Worm (Caenorhabditis elegans): Measurements from ENCODE around the gene F49H12.7.
"Not testable (repeated sequence)": the region's sequence is repeated elsewhere in the genome, so short reads cannot be mapped to it uniquely, and the experiment has no call there.

Gene F49H12.7

ce11 chrX:2058498-2059349, 6.1 kb upstream of the F49H12.7 start:
- TF ChIP-seq F44E2.7 (GFP tag; IDR thresholded peaks at IDR 0.05) (peak; percentile 42; the same call in 1 of the 2 replicates), egl-43 (GFP tag; IDR thresholded peaks at IDR 0.05) (peak; percentile 54; the same call in 1 of the 2 replicates), lim-7 (GFP tag; IDR thresholded peaks at IDR 0.05) (peak; percentile 65; the same call in 1 of the 2 replicates), tra-1 (GFP tag; IDR thresholded peaks at IDR 0.05) (0 out of 2 replicates have a peak, but pooled peaks have one; percentile 11), Y48G9A.11 (GFP tag; IDR thresholded peaks at IDR 0.05) (0 out of 2 replicates have a peak, but pooled peaks have one; percentile 8), T26A8.4 (GFP tag; IDR thresholded peaks at IDR 0.05) (0 out of 2 replicates have a peak, but pooled peaks have one; percentile 29), set-16 (GFP tag; IDR thresholded peaks at IDR 0.05) (peak; percentile 87), madf-5 (GFP tag; IDR thresholded peaks at IDR 0.05) (peak; percentile 15 to 58; a peak in 2 of 4 replicates), tag-97 (GFP tag; IDR thresholded peaks at IDR 0.05) (0 out of 2 replicates have a peak, but pooled peaks have one; percentile 30), pha-4 (GFP tag; IDR thresholded peaks at IDR 0.05) (0 out of 2 replicates have a peak, but pooled peaks have one; percentile 14), nhr-42 (GFP tag; IDR thresholded peaks at IDR 0.05) (peak; percentile 81; the same call in 1 of the 2 replicates), dmd-9 (GFP tag; IDR thresholded peaks at IDR 0.05) (peak; percentile 65; the same call in 1 of the 2 replicates), Y75B8A.6 (GFP tag; IDR thresholded peaks at IDR 0.05) (0 out of 2 replicates have a peak, but pooled peaks have one; percentile 16), php-3 (GFP tag; IDR thresholded peaks at IDR 0.05) (0 out of 2 replicates have a peak, but pooled peaks have one; percentile 37), D1046.2 (GFP tag; IDR thresholded peaks at IDR 0.05) (peak; percentile 75; the same call in 1 of the 2 replicates), zip-11 (GFP tag; IDR thresholded peaks at IDR 0.05) (0 out of 2 replicates have a peak, but pooled peaks have one; percentile 34), ceh-44 (GFP tag; IDR thresholded peaks at IDR 0.05) (0 out of 2 replicates have a peak, but pooled peaks have one; percentile 49), ZK337.2 (GFP tag; IDR thresholded peaks at IDR 0.05) (peak; percentile 36; the same call in 1 of the 2 replicates), madf-9 (GFP tag; conservative IDR thresholded peaks at IDR 0.05) (0 out of 2 replicates have a peak, but pooled peaks have one; percentile 25)
- TF ChIP-seq pha-4 (tag; optimal IDR thresholded peaks at IDR 0.05), result not testable (repeated sequence)

ce11 chrX:2068294-2068693, 3.5 kb downstream of the F49H12.7 start:
- peak; percentile 4 for TF ChIP-seq mes-2 (tag; optimal IDR thresholded peaks at IDR 0.05; ENCODE audit: poor library complexity, severe bottlenecking)
- no peak for TF ChIP-seq daf-16 (GFP tag; optimal IDR thresholded peaks at IDR 0.05)
- TF ChIP-seq daf-16 (tag; optimal IDR thresholded peaks at IDR 0.05), result peak; percentile 83
- no peak for TF ChIP-seq zag-1 (tag; optimal IDR thresholded peaks at IDR 0.05)
- no peak for TF ChIP-seq ZK546.5 (tag; optimal IDR thresholded peaks at IDR 0.05)
- no peak for TF ChIP-seq lin-15B (tag; optimal IDR thresholded peaks at IDR 0.05)
- peak; percentile 48 for TF ChIP-seq dve-1 (tag; optimal IDR thresholded peaks at IDR 0.05; ENCODE audit: insufficient read depth)
- TF ChIP-seq hlh-30 (tag; optimal IDR thresholded peaks at IDR 0.05; ENCODE audit: insufficient read depth), result no peak
- peak; percentile 53 for TF ChIP-seq dmd-6 (GFP tag; IDR thresholded peaks at IDR 0.05)
- TF ChIP-seq pqm-1 (tag; optimal IDR thresholded peaks at IDR 0.05), result peak; percentile 51
- no peak for TF ChIP-seq rbr-2 (tag; optimal IDR thresholded peaks at IDR 0.05)
- TF ChIP-seq hlh-11 (tag; optimal IDR thresholded peaks at IDR 0.05), result peak; percentile 53
- TF ChIP-seq vab-7 (GFP tag; IDR thresholded peaks at IDR 0.05), result no peak
- peak in 1 of 2 experiments; percentile 17 for TF ChIP-seq mdl-1 (tag; optimal IDR thresholded peaks at IDR 0.05)
- peak; percentile 59 for TF ChIP-seq nhr-77 (tag; optimal IDR thresholded peaks at IDR 0.05)
- no peak for TF ChIP-seq madf-5 (GFP tag; IDR thresholded peaks at IDR 0.05)
- peak; percentile 58 for TF ChIP-seq nhr-28 (tag; optimal IDR thresholded peaks at IDR 0.05)
- TF ChIP-seq ctbp-1 (GFP tag; IDR thresholded peaks at IDR 0.05), result no peak
- no peak for TF ChIP-seq nhr-41 (GFP tag; IDR thresholded peaks at IDR 0.05)
